Fruit fly (Drosophila melanogaster): ENCODE results near the gene Nrt.

Gene Nrt

DNA sequence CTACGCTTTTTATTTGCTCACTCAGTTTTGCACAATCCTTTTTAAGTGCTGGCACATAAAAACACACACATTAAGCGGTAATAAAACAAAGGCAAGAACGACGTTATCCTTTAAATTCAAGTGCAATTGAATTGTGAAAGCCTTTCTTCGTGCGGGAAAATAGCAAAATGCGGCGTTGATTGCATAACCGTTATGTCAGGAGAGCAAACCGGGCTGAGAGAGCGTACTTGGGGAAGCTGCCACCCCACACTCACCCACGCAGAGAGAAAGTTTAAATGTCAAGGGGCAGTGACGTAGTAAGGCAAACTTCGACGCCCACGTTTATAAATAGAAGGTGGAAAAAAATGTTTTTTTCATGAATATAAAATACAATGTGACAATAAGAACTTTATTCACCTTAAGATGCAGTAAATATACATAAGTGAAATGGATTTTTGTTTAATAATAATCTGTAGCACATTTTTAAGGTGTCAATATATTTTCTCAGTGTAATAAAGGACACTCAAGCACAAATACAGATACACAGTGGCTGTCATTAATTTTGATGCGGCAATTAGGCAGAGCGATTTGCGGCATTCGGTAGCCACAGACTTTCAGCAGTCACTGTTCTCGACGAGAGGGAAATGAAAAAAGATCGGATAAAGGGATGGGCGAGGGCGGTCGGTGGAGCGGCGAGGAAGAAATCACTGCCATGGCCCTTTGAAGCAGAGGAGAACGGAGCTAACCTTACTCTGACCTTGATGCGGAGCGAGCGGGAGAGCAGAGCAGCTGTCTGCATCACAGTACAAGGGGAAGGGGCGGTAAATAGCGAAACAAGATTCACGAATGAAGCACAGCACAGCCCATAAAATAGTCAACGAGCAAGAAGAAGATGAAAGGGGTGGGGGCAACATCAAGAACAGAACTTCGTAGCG, 40.2 kb downstream of the Nrt start (continued):
- TF ChIP-seq pum (GFP tag; optimal IDR thresholded peaks at IDR 0.05) (peak; percentile 47), BEAF-32 (GFP tag; optimal IDR thresholded peaks at IDR 0.05) (no peak), Dfd (GFP tag; optimal IDR thresholded peaks at IDR 0.05) (no peak), pzg (GFP tag; optimal IDR thresholded peaks at IDR 0.05) (no peak), gce (GFP tag; IDR thresholded peaks at IDR 0.05) (no peak), nmo (GFP tag; optimal IDR thresholded peaks at IDR 0.05) (peak; percentile 38), CG6854 (GFP tag; optimal IDR thresholded peaks at IDR 0.05) (peak; percentile 39), Stat92E (GFP tag; optimal IDR thresholded peaks at IDR 0.05) (no peak), Hey (tag; optimal IDR thresholded peaks at IDR 0.05) (no peak), exex (tag; optimal IDR thresholded peaks at IDR 0.05) (peak; percentile 34), lab (GFP tag; optimal IDR thresholded peaks at IDR 0.05) (peak; percentile 76), CG32532 (GFP tag; IDR thresholded peaks at IDR 0.05) (peak; percentile 69), tin (GFP tag; optimal IDR thresholded peaks at IDR 0.05) (peak; percentile 28), CG17612 (GFP tag; IDR thresholded peaks at IDR 0.05) (no peak), zfh2 (GFP tag; optimal IDR thresholded peaks at IDR 0.05) (peak; percentile 17), zf30C (GFP tag; optimal IDR thresholded peaks at IDR 0.05) (peak; percentile 4), CG16815 (GFP tag; optimal IDR thresholded peaks at IDR 0.05) (peak; percentile 2), Poxn (GFP tag; IDR thresholded peaks at IDR 0.05) (0 out of 2 replicates have a peak, but pooled peaks have one; percentile 40), CG4282 (GFP tag; optimal IDR thresholded peaks at IDR 0.05) (no peak), B-H2 (GFP tag; optimal IDR thresholded peaks at IDR 0.05) (no peak), Hand (GFP tag; optimal IDR thresholded peaks at IDR 0.05) (peak; percentile 60), CG1832 (GFP tag; optimal IDR thresholded peaks at IDR 0.05) (no peak), CG6654 (GFP tag; optimal IDR thresholded peaks at IDR 0.05) (no peak), CG12391 (tag; optimal IDR thresholded peaks at IDR 0.05) (peak; percentile 52), CG17359 (tag; optimal IDR thresholded peaks at IDR 0.05) (peak; percentile 49), amos (GFP tag; IDR thresholded peaks at IDR 0.05; ENCODE audit: partially characterized antibody) (no peak; the same call in 1 of the 2 replicates), en (GFP tag; optimal IDR thresholded peaks at IDR 0.05) (no peak), CG11696 (GFP tag; IDR thresholded peaks at IDR 0.05) (no peak), sens (GFP tag) (peak; percentile 91), CTCF (GFP tag; optimal IDR thresholded peaks at IDR 0.05) (no peak), salm (tag; optimal IDR thresholded peaks at IDR 0.05) (no peak), CG2116 (GFP tag; optimal IDR thresholded peaks at IDR 0.05) (no peak), Xbp1 (GFP tag; optimal IDR thresholded peaks at IDR 0.05) (peak; percentile 16), pho (GFP tag; optimal IDR thresholded peaks at IDR 0.05) (peak; percentile 23), CG15696 (tag; optimal IDR thresholded peaks at IDR 0.05) (no peak), Dip2 (GFP tag; IDR thresholded peaks at IDR 0.05) (no peak), odd (GFP tag; optimal IDR thresholded peaks at IDR 0.05) (no peak), ewg (GFP tag; optimal IDR thresholded peaks at IDR 0.05) (no peak), CoRest (tag; optimal IDR thresholded peaks at IDR 0.05) (peak; percentile 29), CG30020 (tag; optimal IDR thresholded peaks at IDR 0.05) (no peak), tna (GFP tag; IDR thresholded peaks at IDR 0.05; ENCODE audit: partially characterized antibody) (no peak), br (optimal IDR thresholded peaks at IDR 0.05) (no peak), sob (GFP tag; IDR thresholded peaks at IDR 0.05) (no peak), CG8359 (GFP tag; optimal IDR thresholded peaks at IDR 0.05; ENCODE audit: borderline replicate concordance) (no peak), ems (GFP tag; optimal IDR thresholded peaks at IDR 0.05) (no peak), Deaf1 (tag; optimal IDR thresholded peaks at IDR 0.05) (peak; percentile 19), maf-S (GFP tag; optimal IDR thresholded peaks at IDR 0.05) (no peak), slou (GFP tag; optimal IDR thresholded peaks at IDR 0.05) (no peak), CG3847 (GFP tag; IDR thresholded peaks at IDR 0.05) (no peak; the same call in 1 of the 2 replicates)

Data from whole organism, embryonic.